Worm (Caenorhabditis elegans): ENCODE measurements around the gene F01D4.8.

- TF ChIP-seq dao-5 (tag; optimal IDR thresholded peaks at IDR 0.05) (no peak), him-1 (tag; optimal IDR thresholded peaks at IDR 0.05) (no peak), W03F9.2 (tag; optimal IDR thresholded peaks at IDR 0.05) (no peak)
Measured at ce11 chrIV:10482585-10482984, 29.7 kb upstream of the F01D4.8 start.
